Worm (Caenorhabditis elegans): Measurements from ENCODE around the gene F17C11.22.

- TF ChIP-seq unc-62 (GFP tag; optimal IDR thresholded peaks at IDR 0.05) (no peak), aly-2 (tag; optimal IDR thresholded peaks at IDR 0.05) (no peak), sem-4 (tag; optimal IDR thresholded peaks at IDR 0.05) (no peak), nhr-129 (tag; optimal IDR thresholded peaks at IDR 0.05) (no peak), nhr-12 (tag; optimal IDR thresholded peaks at IDR 0.05) (no peak), snpc-4 (tag; optimal IDR thresholded peaks at IDR 0.05) (no peak), ZK546.5 (tag; optimal IDR thresholded peaks at IDR 0.05) (no peak)
These were observed 39.2 kb upstream of the F17C11.22 start for ce11 chrV:11009124-11009524.

Data from whole organism, L2 larva.